Fruit fly (Drosophila melanogaster): ENCODE measurements around the gene CG8997.
A peak's percentile ranks its signal among the peaks of the same experiment; 100 is the strongest.

Gene CG8997

DNA sequence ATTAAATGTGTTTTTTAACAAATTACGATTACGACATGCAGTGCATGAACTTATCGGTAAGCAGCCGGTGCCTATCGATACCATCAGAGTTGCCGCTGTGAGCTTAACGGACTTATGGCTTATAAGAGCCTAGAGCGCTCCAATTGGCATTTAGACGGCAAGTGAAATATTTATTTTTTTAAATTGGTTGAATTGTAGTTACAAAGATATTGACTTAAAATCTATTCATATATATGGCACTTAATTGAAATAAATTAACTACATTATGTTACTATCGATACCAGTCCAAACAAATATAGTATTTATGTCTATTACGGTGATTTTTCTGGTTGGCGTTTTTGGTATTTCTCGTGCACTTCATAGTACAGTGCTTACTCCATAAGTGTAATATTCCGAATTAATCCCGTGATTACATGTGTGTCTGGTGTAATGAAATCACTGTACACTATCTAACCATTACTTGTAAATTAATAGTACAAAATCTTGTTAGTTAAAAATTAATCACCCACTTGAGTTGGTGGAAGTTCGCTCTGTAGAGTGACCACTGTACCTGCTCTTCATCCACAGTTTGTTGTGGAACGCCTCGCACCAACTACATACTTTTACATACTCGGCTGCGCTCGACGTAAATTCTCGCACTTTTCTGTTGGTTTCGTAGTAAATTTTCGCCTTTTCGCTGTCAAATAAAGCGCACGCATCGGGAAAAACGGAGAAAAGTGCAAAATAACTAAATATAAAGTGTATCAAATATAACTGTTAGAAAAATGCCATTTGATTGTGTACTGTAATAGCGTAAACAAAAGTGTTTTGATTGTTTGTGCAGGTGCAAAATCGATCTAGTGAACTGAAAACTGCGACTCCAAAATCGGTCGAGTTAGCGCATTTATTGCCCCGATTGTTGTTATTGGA lies 9.9 kb downstream of the CG8997 start, which contains the start of the genes mRpS23 and CenG1A (continued):
- TF ChIP-seq wek (GFP tag; optimal IDR thresholded peaks at IDR 0.05): peak; percentile 99
- TF ChIP-seq CG14050 (GFP tag; IDR thresholded peaks at IDR 0.05): peak; percentile 100
- peak; percentile 99 for TF ChIP-seq sug (tag; optimal IDR thresholded peaks at IDR 0.05)
- peak; percentile 53 for TF ChIP-seq tna (GFP tag; IDR thresholded peaks at IDR 0.05; ENCODE audit: partially characterized antibody)
- peak; percentile 100 for TF ChIP-seq CG8388 (GFP tag; optimal IDR thresholded peaks at IDR 0.05)
- TF ChIP-seq MBD-R2 (GFP tag; IDR thresholded peaks at IDR 0.05): peak; percentile 100
- peak; percentile 64 for TF ChIP-seq CG42726 (GFP tag; IDR thresholded peaks at IDR 0.05; ENCODE audit: partially characterized antibody)
- TF ChIP-seq crp (GFP tag; optimal IDR thresholded peaks at IDR 0.05): peak; percentile 52 to 78
- peak; percentile 74; the same call in 2 of the 3 replicates for TF ChIP-seq CG7963 (GFP tag; IDR thresholded peaks at IDR 0.05; ENCODE audit: partially characterized antibody)
- peak; percentile 96 for TF ChIP-seq psq (GFP tag; optimal IDR thresholded peaks at IDR 0.05)
- TF ChIP-seq Ada2b (GFP tag; IDR thresholded peaks at IDR 0.05): peak; percentile 100
- TF ChIP-seq ac (GFP tag; optimal IDR thresholded peaks at IDR 0.05): peak; percentile 99
- peak; percentile 99 for TF ChIP-seq tup (GFP tag; optimal IDR thresholded peaks at IDR 0.05)
- peak; percentile 100 for TF ChIP-seq CG7839 (tag; optimal IDR thresholded peaks at IDR 0.05)
- peak; percentile 100 for TF ChIP-seq Hmr (GFP tag; optimal IDR thresholded peaks at IDR 0.05)
- TF ChIP-seq CG7556 (GFP tag; optimal IDR thresholded peaks at IDR 0.05): peak; percentile 99
- peak; percentile 100 for TF ChIP-seq CG3847 (GFP tag; IDR thresholded peaks at IDR 0.05)
- TF ChIP-seq CG12942 (GFP tag; optimal IDR thresholded peaks at IDR 0.05): peak; percentile 100
- peak; percentile 100 for TF ChIP-seq CG7786 (GFP tag; optimal IDR thresholded peaks at IDR 0.05)
- TF ChIP-seq gfzf (GFP tag; optimal IDR thresholded peaks at IDR 0.05): peak; percentile 84
- TF ChIP-seq CG11560 (tag; IDR thresholded peaks at IDR 0.05): peak; percentile 95
- peak; percentile 88 for TF ChIP-seq CG13287 (GFP tag; IDR thresholded peaks at IDR 0.05; ENCODE audit: partially characterized antibody)
- TF ChIP-seq CG14965 (GFP tag; optimal IDR thresholded peaks at IDR 0.05; ENCODE audit: borderline replicate concordance): peak; percentile 93
- peak; percentile 100 for TF ChIP-seq CG6272 (GFP tag; IDR thresholded peaks at IDR 0.05)
- peak; percentile 100 for TF ChIP-seq CG17359 (tag; optimal IDR thresholded peaks at IDR 0.05)
- TF ChIP-seq CG9727 (GFP tag; optimal IDR thresholded peaks at IDR 0.05): peak; percentile 99
- peak; percentile 100 for TF ChIP-seq Atf-2 (GFP tag; optimal IDR thresholded peaks at IDR 0.05)
- TF ChIP-seq inv (GFP tag; IDR thresholded peaks at IDR 0.05; ENCODE audit: partially characterized antibody): peak; percentile 77
- TF ChIP-seq stc (GFP tag; IDR thresholded peaks at IDR 0.05): peak; percentile 100
- TF ChIP-seq CG34224 (GFP tag; IDR thresholded peaks at IDR 0.05; ENCODE audit: partially characterized antibody): peak; percentile 81
- TF ChIP-seq CG17186 (GFP tag; optimal IDR thresholded peaks at IDR 0.05): peak; percentile 98
- peak; percentile 100 for TF ChIP-seq fd64A (GFP tag; optimal IDR thresholded peaks at IDR 0.05)
- TF ChIP-seq Hr78 (GFP tag; optimal IDR thresholded peaks at IDR 0.05): peak in 1 of 2 experiments; percentile 97
- peak; percentile 100 for TF ChIP-seq B-H1 (GFP tag; IDR thresholded peaks at IDR 0.05)
- TF ChIP-seq nau (GFP tag; optimal IDR thresholded peaks at IDR 0.05): peak; percentile 100
- peak; percentile 100 for TF ChIP-seq Fer1 (GFP tag; optimal IDR thresholded peaks at IDR 0.05)
- peak; percentile 100 for TF ChIP-seq NfI (GFP tag; optimal IDR thresholded peaks at IDR 0.05)
- TF ChIP-seq CG4730 (GFP tag; IDR thresholded peaks at IDR 0.05): peak; percentile 100
- peak; percentile 99 for TF ChIP-seq YL-1 (GFP tag; optimal IDR thresholded peaks at IDR 0.05)
- TF ChIP-seq CG2875 (GFP tag; optimal IDR thresholded peaks at IDR 0.05): peak; percentile 100
- peak; percentile 94 for TF ChIP-seq CG18011 (GFP tag; optimal IDR thresholded peaks at IDR 0.05)
- peak; percentile 100 for TF ChIP-seq fu2 (GFP tag; optimal IDR thresholded peaks at IDR 0.05)
- TF ChIP-seq caup (GFP tag; optimal IDR thresholded peaks at IDR 0.05; ENCODE audit: severe bottlenecking): peak; percentile 100
- peak; percentile 100 for TF ChIP-seq Hr3 (GFP tag; optimal IDR thresholded peaks at IDR 0.05)
- TF ChIP-seq CG30431 (GFP tag; optimal IDR thresholded peaks at IDR 0.05): peak; percentile 99
- TF ChIP-seq Dp (GFP tag; optimal IDR thresholded peaks at IDR 0.05): peak; percentile 60
